Worm (Caenorhabditis elegans): ENCODE data around the gene clec-122.

DNA sequence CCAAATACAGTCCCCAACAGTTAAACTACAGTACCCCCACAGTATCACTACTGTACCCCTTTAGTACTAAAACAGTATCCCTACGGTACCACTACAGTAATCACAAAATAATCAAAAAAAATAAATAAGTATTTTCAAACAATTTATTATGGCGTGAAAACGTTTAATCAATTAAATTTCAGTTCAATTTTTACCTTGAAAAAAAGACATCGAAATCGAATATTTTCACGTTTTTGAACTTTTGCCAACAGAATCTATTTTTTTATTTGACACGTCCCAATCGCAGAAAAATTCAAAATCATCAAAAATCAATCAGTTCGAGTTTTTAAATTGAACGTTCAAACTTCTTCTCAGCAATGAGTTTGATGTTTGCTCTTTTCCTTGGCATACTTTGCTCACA lies 8.1 kb downstream of the clec-122 start, which contains the start of gene clec-123:
- TF ChIP-seq ceh-82 (tag; optimal IDR thresholded peaks at IDR 0.05) (no peak), unc-39 (tag; optimal IDR thresholded peaks at IDR 0.05) (no peak), pha-4 (tag; optimal IDR thresholded peaks at IDR 0.05) (no peak), eor-1 (tag; optimal IDR thresholded peaks at IDR 0.05) (no peak), lin-39 (tag; optimal IDR thresholded peaks at IDR 0.05) (no peak), elt-1 (tag; optimal IDR thresholded peaks at IDR 0.05) (no peak)
